Fruit fly (Drosophila melanogaster) whole organism, embryonic: Measurements from ENCODE around the gene Caf1-55.
A peak's percentile ranks its signal among the peaks of the same experiment; 100 is the strongest.

Experiments
- Abd-B ChIP-seq: fragments of 200-800 bp; sonication (Bioruptor generic); optimal IDR thresholded peaks from 2 replicates; lab custom pipeline; 2018; ENCODE audit warnings: missing biosample characterization, mild to moderate bottlenecking, missing genetic modification characterization, moderate library complexity
- Antp ChIP-seq: fragments of 200-800 bp; sonication (Bioruptor generic); optimal IDR thresholded peaks from 3 replicates; lab custom pipeline; 2016; ENCODE audit warnings: missing biosample characterization, missing genetic modification characterization
- Atf6 ChIP-seq: fragments of 200-800 bp; sonication (Bioruptor generic); IDR thresholded peaks from 2 replicates; pipeline ENCODE4 v1.3.6; 2022; ENCODE audit warnings: missing biosample characterization, missing genetic modification characterization
- Bgb ChIP-seq: fragments of 200-800 bp; sonication (Bioruptor generic); IDR thresholded peaks from 2 replicates; pipeline ENCODE4 v1.3.6; 2022; ENCODE audit warnings: missing biosample characterization, missing genetic modification characterization; ENCODE audit not compliant: partially characterized antibody
- CG10366 ChIP-seq: fragments of 200-800 bp; sonication (Bioruptor generic); IDR thresholded peaks from 2 replicates; pipeline ENCODE4 v1.3.6; 2022; ENCODE audit warnings: missing biosample characterization, missing genetic modification characterization
- CG11247 ChIP-seq: fragments of 200-800 bp; sonication (Bioruptor generic); IDR thresholded peaks from 2 replicates; pipeline ENCODE4 v1.3.6; 2022; ENCODE audit warnings: missing biosample characterization, missing genetic modification characterization
- CG12219 ChIP-seq: fragments of 200-800 bp; sonication (Bioruptor generic); optimal IDR thresholded peaks from 3 replicates; lab custom pipeline; 2018; ENCODE audit warnings: missing biosample characterization, mild to moderate bottlenecking, missing genetic modification characterization
- CG12299 ChIP-seq: fragments of 200-800 bp; sonication (Bioruptor generic); optimal IDR thresholded peaks from 2 replicates; lab custom pipeline; 2018; ENCODE audit warnings: missing biosample characterization, mild to moderate bottlenecking, missing genetic modification characterization
- CG12659 ChIP-seq: fragments of 200-800 bp; sonication (Bioruptor generic); optimal IDR thresholded peaks from 3 replicates; lab custom pipeline; 2017; ENCODE audit warnings: mild to moderate bottlenecking, missing biosample characterization, missing genetic modification reagents, missing genetic modification characterization
- CG13624 ChIP-seq: fragments of 200-800 bp; sonication (Bioruptor generic); optimal IDR thresholded peaks from 2 replicates; lab custom pipeline; 2016; ENCODE audit warnings: missing biosample characterization, missing genetic modification characterization
- CG15011 ChIP-seq: fragments of 200-800 bp; sonication (Bioruptor generic); optimal IDR thresholded peaks from 3 replicates; lab custom pipeline; 2018; ENCODE audit warnings: missing biosample characterization, mild to moderate bottlenecking, missing genetic modification characterization
- CG2116 ChIP-seq: fragments of 200-800 bp; sonication (Bioruptor generic); optimal IDR thresholded peaks from 3 replicates; lab custom pipeline; 2018; ENCODE audit warnings: missing biosample characterization, mild to moderate bottlenecking, missing genetic modification characterization
- CG2120 ChIP-seq: fragments of 200-800 bp; sonication (Bioruptor generic); optimal IDR thresholded peaks from 3 replicates; lab custom pipeline; 2016; ENCODE audit warnings: missing biosample characterization, missing genetic modification characterization
- CG34376 ChIP-seq: fragments of 200-800 bp; sonication (Bioruptor generic); optimal IDR thresholded peaks from 2 replicates; lab custom pipeline; 2018; ENCODE audit warnings: missing biosample characterization, mild to moderate bottlenecking, missing genetic modification characterization
- CG34422 ChIP-seq: fragments of 200-800 bp; sonication (Bioruptor generic); IDR thresholded peaks from 3 replicates; pipeline ENCODE4 v1.3.6; 2022; ENCODE audit warnings: missing biosample characterization, missing genetic modification characterization
- CG4282 ChIP-seq: fragments of 200-800 bp; sonication (Bioruptor generic); optimal IDR thresholded peaks from 2 replicates; lab custom pipeline; 2016; ENCODE audit warnings: missing biosample characterization, missing genetic modification characterization
- CG4424 ChIP-seq: fragments of 200-800 bp; sonication (Bioruptor generic); optimal IDR thresholded peaks from 3 replicates; lab custom pipeline; 2016; ENCODE audit warnings: missing biosample characterization, missing genetic modification characterization
- CG6683 ChIP-seq: fragments of 200-800 bp; sonication (Bioruptor generic); optimal IDR thresholded peaks from 2 replicates; lab custom pipeline; 2017; ENCODE audit warnings: missing biosample characterization, mild to moderate bottlenecking, missing genetic modification characterization, missing genetic modification reagents
- CG7786 ChIP-seq: fragments of 200-800 bp; sonication (Bioruptor generic); optimal IDR thresholded peaks from 2 replicates; lab custom pipeline; 2016; ENCODE audit warnings: missing biosample characterization, missing genetic modification characterization
- CG7963 ChIP-seq: fragments of 200-800 bp; sonication (Bioruptor generic); IDR thresholded peaks from 3 replicates; pipeline ENCODE4 v1.3.6; 2022; ENCODE audit warnings: missing biosample characterization, missing genetic modification characterization; ENCODE audit not compliant: partially characterized antibody
- CG8281 ChIP-seq: fragments of 200-800 bp; sonication (Bioruptor generic); optimal IDR thresholded peaks from 2 replicates; lab custom pipeline; 2018; ENCODE audit warnings: missing biosample characterization, mild to moderate bottlenecking, missing genetic modification characterization, moderate library complexity
- CHES-1-like ChIP-seq: fragments of 200-800 bp; sonication (Bioruptor generic); optimal IDR thresholded peaks from 2 replicates; lab custom pipeline; 2016; ENCODE audit warnings: missing biosample characterization, missing genetic modification characterization
- CrebB ChIP-seq: fragments of 200-800 bp; sonication (Bioruptor generic); optimal IDR thresholded peaks from 3 replicates; lab custom pipeline; 2018; ENCODE audit warnings: missing biosample characterization, mild to moderate bottlenecking, missing genetic modification characterization
- Dbx ChIP-seq: fragments of 200-800 bp; sonication (Bioruptor generic); IDR thresholded peaks from 3 replicates; pipeline ENCODE4 v1.3.6; 2022; ENCODE audit warnings: missing biosample characterization, missing genetic modification characterization
- Fer1 ChIP-seq: fragments of 200-800 bp; sonication (Bioruptor generic); optimal IDR thresholded peaks from 2 replicates; lab custom pipeline; 2017; ENCODE audit warnings: missing biosample characterization, mild to moderate bottlenecking, missing genetic modification characterization
- Fer2 ChIP-seq: fragments of 200-800 bp; sonication (Bioruptor generic); optimal IDR thresholded peaks from 2 replicates; lab custom pipeline; 2018; ENCODE audit warnings: missing biosample characterization, mild to moderate bottlenecking, missing genetic modification characterization, moderate library complexity
- GATAe ChIP-seq: fragments of 200-800 bp; sonication (Bioruptor generic); conservative IDR thresholded peaks from 2 replicates; pipeline ENCODE4 v1.3.6; 2022; ENCODE audit warnings: missing biosample characterization, missing genetic modification characterization
- Mad ChIP-seq: fragments of 200-800 bp; sonication (Bioruptor generic); optimal IDR thresholded peaks from 2 replicates; lab custom pipeline; 2016; ENCODE audit warnings: missing biosample characterization, missing genetic modification characterization
- NFAT ChIP-seq: fragments of 200-800 bp; sonication (Bioruptor generic); IDR thresholded peaks from 2 replicates; pipeline ENCODE4 v1.3.6; 2022; ENCODE audit warnings: missing biosample characterization, missing genetic modification characterization
- NfI ChIP-seq: fragments of 200-800 bp; sonication (Bioruptor generic); optimal IDR thresholded peaks from 3 replicates; lab custom pipeline; 2018; ENCODE audit warnings: missing biosample characterization, mild to moderate bottlenecking, missing genetic modification characterization, moderate library complexity
- Oaz ChIP-seq: fragments of 200-800 bp; sonication (Bioruptor generic); IDR thresholded peaks from 2 replicates; pipeline ENCODE4 v1.3.6; 2022; ENCODE audit warnings: missing biosample characterization, missing genetic modification characterization
- abd-A ChIP-seq: fragments of 200-800 bp; sonication (Bioruptor generic); optimal IDR thresholded peaks from 3 replicates; lab custom pipeline; 2019; ENCODE audit warnings: missing biosample characterization, mild to moderate bottlenecking, missing genetic modification characterization, moderate library complexity
- chinmo ChIP-seq: fragments of 200-800 bp; sonication (Bioruptor generic); IDR thresholded peaks from 4 replicates; pipeline ENCODE4 v1.3.6; 2022; ENCODE audit warnings: missing biosample characterization, missing genetic modification characterization; ENCODE audit not compliant: partially characterized antibody
- esg ChIP-seq: fragments of 200-800 bp; sonication (Bioruptor generic); conservative IDR thresholded peaks from 2 replicates; pipeline ENCODE4 v1.3.6; 2022; ENCODE audit warnings: missing biosample characterization, missing genetic modification characterization
- eve ChIP-seq, 2 experiments: fragments of >200 bp; optimal IDR thresholded peaks; 2 replicates each; lab custom pipeline; 2017; ENCODE audit warnings: missing biosample characterization in 2 of 2, missing genetic modification characterization in 2 of 2
- gsb ChIP-seq: fragments of 200-800 bp; sonication (Bioruptor generic); IDR thresholded peaks from 2 replicates; pipeline ENCODE4 v1.3.6; 2022; ENCODE audit warnings: missing biosample characterization, missing genetic modification characterization
- gsb-n ChIP-seq: fragments of 200-800 bp; sonication (Bioruptor generic); optimal IDR thresholded peaks from 3 replicates; lab custom pipeline; 2018; ENCODE audit warnings: missing biosample characterization, mild to moderate bottlenecking, missing genetic modification characterization
- ham ChIP-seq: fragments of 200-800 bp; sonication (Bioruptor generic); IDR thresholded peaks from 2 replicates; pipeline ENCODE4 v1.3.6; 2022; ENCODE audit warnings: missing biosample characterization, missing genetic modification characterization
- her ChIP-seq: fragments of 200-800 bp; sonication (Bioruptor generic); optimal IDR thresholded peaks from 2 replicates; lab custom pipeline; 2016; ENCODE audit warnings: missing biosample characterization, missing genetic modification characterization
- insv ChIP-seq, 2 experiments: fragments of 200-800 bp; sonication (Bioruptor generic); optimal IDR thresholded peaks; 3 replicates each; lab custom pipeline; 2016 to 2018; ENCODE audit warnings: missing biosample characterization in 2 of 2, missing genetic modification characterization in 2 of 2
- nmo ChIP-seq: fragments of 200-800 bp; sonication (Bioruptor generic); optimal IDR thresholded peaks from 2 replicates; lab custom pipeline; 2018; ENCODE audit warnings: missing biosample characterization, mild to moderate bottlenecking, missing genetic modification characterization, moderate library complexity
- prd ChIP-seq, 3 experiments: fragments of >200 bp in 2 of 3; fragments of 200-800 bp in 1 of 3; sonication (Bioruptor generic) in 1 of 3; optimal IDR thresholded peaks in 2 of 3; IDR thresholded peaks in 1 of 3; 2 replicates in 2 of 3; 3 replicates in 1 of 3; pipeline versions ENCODE4 v1.3.6 to Lab custom; 2017 to 2022; ENCODE audit warnings: missing biosample characterization in 1 of 3, missing genetic modification characterization in 1 of 3
- sens-2 ChIP-seq: fragments of 200-800 bp; sonication (Bioruptor generic); IDR thresholded peaks from 2 replicates; pipeline ENCODE4 v1.3.6; 2022; ENCODE audit warnings: missing biosample characterization, missing genetic modification characterization
- sim ChIP-seq: fragments of 200-800 bp; sonication (Bioruptor generic); IDR thresholded peaks from 2 replicates; pipeline ENCODE4 v1.3.6; 2022; ENCODE audit warnings: missing biosample characterization, missing genetic modification characterization
- slbo ChIP-seq: fragments of 200-800 bp; sonication (Bioruptor generic); IDR thresholded peaks from 2 replicates; pipeline ENCODE4 v1.3.6; 2022; ENCODE audit warnings: missing biosample characterization, missing genetic modification characterization
- sna ChIP-seq: fragments of 200-800 bp; sonication (Bioruptor generic); IDR thresholded peaks from 2 replicates; pipeline ENCODE4 v1.3.6; 2022; ENCODE audit warnings: missing biosample characterization, missing genetic modification characterization; ENCODE audit not compliant: partially characterized antibody
- sob ChIP-seq: fragments of 200-800 bp; sonication (Bioruptor generic); IDR thresholded peaks from 2 replicates; pipeline ENCODE4 v1.3.6; 2022; ENCODE audit warnings: missing biosample characterization, missing genetic modification characterization
- ssp ChIP-seq: fragments of 200-800 bp; sonication (Bioruptor generic); IDR thresholded peaks from 2 replicates; pipeline ENCODE4 v1.3.6; 2022; ENCODE audit warnings: missing biosample characterization, missing genetic modification characterization
- vfl ChIP-seq: fragments of 200-800 bp; sonication (Bioruptor generic); optimal IDR thresholded peaks from 2 replicates; lab custom pipeline; 2016; ENCODE audit warnings: missing biosample characterization, missing genetic modification characterization
- vvl ChIP-seq: fragments of 200-800 bp; sonication (Bioruptor generic); IDR thresholded peaks from 2 replicates; pipeline ENCODE4 v1.3.6; 2022; ENCODE audit warnings: missing biosample characterization, missing genetic modification characterization

The Caf1-55 gene

dm6 chr3R:15275158-15275623 lies 49.8 kb downstream of the Caf1-55 start, which contains the start of the genes Cp190 and CG4338 (continued):
- TF ChIP-seq sna (GFP tag; lab: Robert Waterston, UW) (no peak; the same call in 1 of the 2 replicates), Bgb (peak; percentile 82), CG13624 (peak; percentile 91), CG4424 (GFP tag; lab: Kevin White, UChicago) (peak; percentile 98), CG2120 (GFP tag; lab: Kevin White, UChicago) (peak; percentile 97), Oaz (GFP tag; lab: Robert Waterston, UW) (peak; percentile 90), CG10366 (GFP tag; lab: Robert Waterston, UW) (peak; percentile 94), CG12299 (tag; lab: Kevin White, UChicago) (peak; percentile 99), her (peak; percentile 52), Mad (GFP tag; lab: Kevin White, UChicago) (peak; percentile 94), Abd-B (GFP tag; lab: Kevin White, UChicago) (peak; percentile 99), vvl (peak; percentile 98), chinmo (0 out of 4 replicates have a peak, but pooled peaks have one; percentile 68), NfI (GFP tag; lab: Kevin White, UChicago) (peak; percentile 98), CG2116 (GFP tag; lab: Kevin White, UChicago) (peak; percentile 99), ham (peak; percentile 89), sob (GFP tag; lab: Robert Waterston, UW) (peak; percentile 96), nmo (GFP tag; lab: Kevin White, UChicago) (peak; percentile 99), Fer1 (GFP tag; lab: Kevin White, UChicago) (peak; percentile 98), Atf6 (peak; percentile 97), gsb (GFP tag; lab: Robert Waterston, UW) (peak; percentile 92), gsb-n (peak; percentile 98), Antp (GFP tag; lab: Kevin White, UChicago) (peak; percentile 81), sim (GFP tag; lab: Robert Waterston, UW) (peak; percentile 91), slbo (GFP tag; lab: Robert Waterston, UW) (peak; percentile 97), CG34376 (GFP tag; lab: Kevin White, UChicago) (peak; percentile 98), insv (GFP tag; optimal IDR thresholded peaks at IDR 0.05; lab: Kevin White, UChicago) (peak in 1 of 2 experiments; percentile 85), CG15011 (GFP tag; lab: Kevin White, UChicago) (peak; percentile 96), CG7963 (GFP tag; lab: Robert Waterston, UW) (peak; percentile 68; the same call in 2 of the 3 replicates), CG34422 (GFP tag; lab: Robert Waterston, UW) (peak; percentile 96), prd (optimal IDR thresholded peaks at IDR 0.05; lab: Kevin White, UChicago) (no peak), prd (GFP tag; IDR thresholded peaks at IDR 0.05; lab: Robert Waterston, UW) (peak; percentile 98), CHES-1-like (peak; percentile 89), CG8281 (tag; lab: Kevin White, UChicago) (peak; percentile 93), vfl (GFP tag; lab: Kevin White, UChicago) (peak; percentile 96), GATAe (peak; percentile 80), Dbx (GFP tag; lab: Robert Waterston, UW) (peak; percentile 98), NFAT (GFP tag; lab: Robert Waterston, UW) (peak; percentile 89), CG7786 (peak; percentile 87), CG4282 (GFP tag; lab: Kevin White, UChicago) (no peak), esg (GFP tag; lab: Robert Waterston, UW) (peak; percentile 98), Fer2 (tag; lab: Kevin White, UChicago) (peak; percentile 99), CG12219 (GFP tag; lab: Kevin White, UChicago) (peak; percentile 97), CrebB (tag; lab: Kevin White, UChicago) (peak; percentile 98), CG12659 (GFP tag; lab: Kevin White, UChicago) (peak; percentile 99), ssp (GFP tag; lab: Robert Waterston, UW) (peak; percentile 91), CG11247 (GFP tag; lab: Robert Waterston, UW) (peak; percentile 95), sens-2 (GFP tag; lab: Robert Waterston, UW) (peak; percentile 94), abd-A (tag; lab: Kevin White, UChicago) (no peak), eve (GFP tag; optimal IDR thresholded peaks at IDR 0.05; lab: Kevin White, UChicago) (peak in 1 of 2 experiments; percentile 61), CG6683 (GFP tag; lab: Kevin White, UChicago) (peak; percentile 93)
